Worm (Caenorhabditis elegans): ENCODE measurements around the gene F28E10.4.
A peak's percentile ranks its signal among the peaks of the same experiment; 100 is the strongest.

Gene F28E10.4

DNA sequence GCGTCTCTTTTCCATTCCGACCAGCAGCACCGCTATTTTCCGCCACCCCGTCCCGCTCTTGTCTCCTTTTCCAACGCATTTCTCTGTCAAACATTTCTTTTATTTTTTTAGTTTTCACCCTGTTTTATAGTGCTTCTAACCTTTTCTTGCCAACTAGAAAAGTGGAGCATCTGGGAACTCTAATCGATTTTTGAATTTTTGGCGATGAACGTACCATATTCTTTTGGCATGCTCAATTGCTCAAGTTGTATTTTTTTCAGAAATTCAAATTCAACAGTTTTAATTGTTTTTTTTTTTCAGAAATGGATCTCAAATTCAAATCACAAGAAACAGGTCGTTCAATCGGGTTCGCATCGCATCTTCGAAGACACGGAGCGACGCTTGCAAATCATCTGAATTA is 19.0 kb downstream of the F28E10.4 start, which contains the start of gene ZK185.1:
ZK185.1 (plus strand) TSS at position 301 of the 400 bp plus-strand sequence.
- TF ChIP-seq fkh-4 (tag; optimal IDR thresholded peaks at IDR 0.05; ENCODE audit: borderline replicate concordance) = no peak
- no peak for TF ChIP-seq nhr-77 (tag; optimal IDR thresholded peaks at IDR 0.05)
- TF ChIP-seq efl-1 (optimal IDR thresholded peaks at IDR 0.05) = no peak
- TF ChIP-seq efl-1 (GFP tag; optimal IDR thresholded peaks at IDR 0.05 in 1 of 2) = peak in 1 of 2 experiments; percentile 58

DNA sequence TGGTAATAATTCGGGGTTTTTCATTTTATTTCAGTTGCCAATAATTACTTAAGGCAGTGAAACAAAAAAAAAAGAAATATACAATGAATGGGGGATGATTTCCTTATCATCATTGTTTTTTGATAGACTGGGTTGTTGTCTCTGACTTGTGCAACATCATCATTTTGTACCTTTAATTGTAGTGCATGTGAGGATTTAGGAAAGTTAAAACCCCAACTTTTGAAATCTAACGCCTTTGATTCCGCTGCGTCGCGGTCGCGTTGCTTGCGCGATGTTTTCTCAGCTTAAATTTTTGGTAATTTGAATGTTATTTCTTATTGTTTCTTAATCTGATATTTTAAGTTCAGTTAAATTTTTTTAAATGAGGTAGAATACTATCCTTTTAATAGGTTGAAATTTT is 21.4 kb downstream of the F28E10.4 start, which contains the start of gene ZK185.5:
ZK185.5 (minus strand) TSS at position 101 of the 400 bp plus-strand sequence.
- no peak for TF ChIP-seq unc-62 (GFP tag; optimal IDR thresholded peaks at IDR 0.05)

DNA sequence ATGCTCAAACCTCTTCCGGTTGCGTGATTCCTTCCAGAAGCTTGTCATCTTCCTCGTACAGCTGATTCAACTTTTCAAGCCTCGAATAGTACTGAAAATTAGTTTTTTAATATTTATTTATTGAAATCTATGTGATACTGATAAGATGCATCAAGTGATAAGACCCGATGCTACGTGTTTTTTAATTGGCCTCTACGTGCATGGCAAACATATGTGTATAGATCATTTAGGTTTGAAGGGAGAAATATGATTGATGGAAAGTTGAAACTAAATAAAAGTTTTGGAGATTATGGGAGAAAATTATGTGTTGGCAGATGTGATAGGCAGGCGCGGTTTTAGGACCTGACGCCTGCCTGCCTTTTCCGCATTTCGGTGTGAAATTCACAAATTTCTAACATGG is 23.0 kb downstream of the F28E10.4 start:
- TF ChIP-seq efl-1 (optimal IDR thresholded peaks at IDR 0.05) = no peak
- TF ChIP-seq efl-1 (GFP tag; optimal IDR thresholded peaks at IDR 0.05 in 1 of 2) = peak in 1 of 2 experiments; percentile 6
- TF ChIP-seq lir-3 (tag; optimal IDR thresholded peaks at IDR 0.05; ENCODE audit: poor library complexity) = no peak
- no peak for TF ChIP-seq snpc-4 (tag; optimal IDR thresholded peaks at IDR 0.05)
- peak; percentile 51 for TF ChIP-seq elt-2 (tag; optimal IDR thresholded peaks at IDR 0.05)
- peak in 1 of 2 experiments; percentile 22 for TF ChIP-seq lin-35 (GFP tag; optimal IDR thresholded peaks at IDR 0.05)
- no peak for TF ChIP-seq snu-23 (GFP tag; optimal IDR thresholded peaks at IDR 0.05)
- no peak for TF ChIP-seq blmp-1 (tag; optimal IDR thresholded peaks at IDR 0.05)
- TF ChIP-seq ces-1 (GFP tag; optimal IDR thresholded peaks at IDR 0.05) = no peak

DNA sequence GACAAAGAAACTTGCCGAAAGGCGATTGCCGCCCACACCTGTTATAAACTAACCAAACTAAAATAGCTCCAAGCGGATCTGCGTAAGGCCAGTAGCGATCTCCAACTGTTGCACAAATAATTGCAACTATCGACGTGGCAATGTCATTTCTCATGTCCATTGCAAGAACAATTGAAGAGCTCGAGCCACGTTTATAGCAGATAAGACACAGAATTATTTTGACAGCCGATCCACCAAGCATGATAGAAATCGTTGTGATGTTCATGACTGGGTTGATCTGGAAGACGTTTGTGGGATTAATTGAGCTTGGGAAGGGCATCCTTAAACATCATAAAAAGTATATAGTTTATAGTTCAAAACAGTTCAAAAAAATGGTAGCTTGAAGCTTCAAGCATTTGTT is 24.3 kb downstream of the F28E10.4 start:
- TF ChIP-seq unc-62 (GFP tag; optimal IDR thresholded peaks at IDR 0.05) (no peak), lin-39 (tag; optimal IDR thresholded peaks at IDR 0.05) (no peak), pax-3 (tag; optimal IDR thresholded peaks at IDR 0.05) (no peak), ceh-88 (GFP tag; IDR thresholded peaks at IDR 0.05) (no peak), nhr-71 (tag; optimal IDR thresholded peaks at IDR 0.05) (no peak), elt-2 (tag; optimal IDR thresholded peaks at IDR 0.05) (no peak)

- TF ChIP-seq Y116A8C.19 (tag; optimal IDR thresholded peaks at IDR 0.05; ENCODE audit: borderline replicate concordance) (no peak), efl-3 (GFP tag; optimal IDR thresholded peaks at IDR 0.05) (no peak), unc-98 (GFP tag; IDR thresholded peaks at IDR 0.05) (no peak), efl-1 (optimal IDR thresholded peaks at IDR 0.05) (no peak), efl-1 (GFP tag; optimal IDR thresholded peaks at IDR 0.05 in 1 of 2) (peak in 1 of 2 experiments; percentile 69), alr-1 (tag; optimal IDR thresholded peaks at IDR 0.05; ENCODE audit: borderline replicate concordance) (no peak), nhr-11 (tag; optimal IDR thresholded peaks at IDR 0.05) (no peak), nhr-28 (tag; optimal IDR thresholded peaks at IDR 0.05) (no peak)
Measured at ce11 chrIV:4541195-4541594, 26.0 kb downstream of the F28E10.4 start.

ce11 chrIV:4538672-4539071 is 28.6 kb downstream of the F28E10.4 start:
- peak; percentile 94 for TF ChIP-seq snpc-4 (tag; optimal IDR thresholded peaks at IDR 0.05)
- TF ChIP-seq swsn-7 (tag; optimal IDR thresholded peaks at IDR 0.05) = no peak
- TF ChIP-seq nhr-85 (tag) = peak; percentile 62

ce11 chrIV:4536247-4536646 is 31.0 kb downstream of the F28E10.4 start, which contains the start of gene ZK185.2:
TSS of gene ZK185.2 (plus strand) at chrIV:4536547.
- TF ChIP-seq ces-1 (GFP tag; optimal IDR thresholded peaks at IDR 0.05) (no peak), unc-98 (GFP tag; IDR thresholded peaks at IDR 0.05) (no peak), nhr-85 (tag) (no peak), alr-1 (tag; optimal IDR thresholded peaks at IDR 0.05; ENCODE audit: borderline replicate concordance) (no peak), ceh-8 (GFP tag; optimal IDR thresholded peaks at IDR 0.05) (no peak), dsc-1 (tag; optimal IDR thresholded peaks at IDR 0.05) (no peak), lin-15B (tag; optimal IDR thresholded peaks at IDR 0.05) (no peak), blmp-1 (tag; optimal IDR thresholded peaks at IDR 0.05) (no peak), mab-9 (GFP tag; IDR thresholded peaks at IDR 0.05) (no peak), ztf-11 (tag; optimal IDR thresholded peaks at IDR 0.05) (no peak), C16A3.4 (tag; optimal IDR thresholded peaks at IDR 0.05) (no peak), ceh-90 (tag; optimal IDR thresholded peaks at IDR 0.05) (no peak), Y116A8C.19 (tag; optimal IDR thresholded peaks at IDR 0.05; ENCODE audit: borderline replicate concordance) (no peak), sptf-1 (tag; optimal IDR thresholded peaks at IDR 0.05) (no peak), ztf-4 (tag; optimal IDR thresholded peaks at IDR 0.05) (no peak)

All from whole organism, L1 larva.